Fruit fly (Drosophila melanogaster) whole organism, embryonic: Measurements from ENCODE around the gene Pi3K21B.

Experiments
- B-H1 ChIP-seq: fragments of 200-800 bp; sonication (Bioruptor generic); IDR thresholded peaks from 3 replicates; pipeline ENCODE4 v1.3.6; 2022; ENCODE audit warnings: missing biosample characterization, missing genetic modification characterization
- CG10274 ChIP-seq: fragments of 200-800 bp; sonication (Bioruptor generic); optimal IDR thresholded peaks from 3 replicates; lab custom pipeline; 2017; ENCODE audit warnings: missing biosample characterization, mild to moderate bottlenecking, missing genetic modification characterization
- CG10654 ChIP-seq: fragments of 200-800 bp; sonication (Bioruptor generic); optimal IDR thresholded peaks from 2 replicates; lab custom pipeline; 2016; ENCODE audit warnings: missing biosample characterization, missing genetic modification characterization
- CG11398 ChIP-seq: fragments of 200-800 bp; sonication (Bioruptor generic); optimal IDR thresholded peaks from 2 replicates; lab custom pipeline; 2016; ENCODE audit warnings: missing biosample characterization, missing genetic modification characterization
- CG12071 ChIP-seq: fragments of 200-800 bp; sonication (Bioruptor generic); optimal IDR thresholded peaks from 3 replicates; lab custom pipeline; 2018; ENCODE audit warnings: missing biosample characterization, mild to moderate bottlenecking, missing genetic modification characterization
- CG13287 ChIP-seq: fragments of 200-800 bp; sonication (Bioruptor generic); IDR thresholded peaks from 2 replicates; pipeline ENCODE4 v1.3.6; 2022; ENCODE audit warnings: missing biosample characterization, missing genetic modification characterization; ENCODE audit not compliant: partially characterized antibody
- CG13296 ChIP-seq: fragments of 200-800 bp; sonication (Bioruptor generic); optimal IDR thresholded peaks from 3 replicates; lab custom pipeline; 2018; ENCODE audit warnings: missing biosample characterization, mild to moderate bottlenecking, missing genetic modification characterization
- CG15479 ChIP-seq: fragments of 200-800 bp; sonication (Bioruptor generic); optimal IDR thresholded peaks from 3 replicates; lab custom pipeline; 2019; ENCODE audit warnings: missing biosample characterization, mild to moderate bottlenecking, missing genetic modification characterization, moderate library complexity
- CG17829 ChIP-seq: fragments of 200-800 bp; optimal IDR thresholded peaks from 2 replicates; lab custom pipeline; 2019; ENCODE audit warnings: missing biosample characterization, mild to moderate bottlenecking, missing genetic modification characterization, moderate library complexity
- CG18599 ChIP-seq: fragments of 200-800 bp; sonication (Bioruptor generic); optimal IDR thresholded peaks from 3 replicates; lab custom pipeline; 2017; ENCODE audit warnings: missing biosample characterization, missing genetic modification characterization, mild to moderate bottlenecking, moderate library complexity, missing genetic modification reagents
- CG2199 ChIP-seq: fragments of 200-800 bp; sonication (Bioruptor generic); IDR thresholded peaks from 3 replicates; pipeline ENCODE4 v1.3.6; 2022; ENCODE audit warnings: missing biosample characterization, missing genetic modification characterization
- CG30431 ChIP-seq: fragments of 200-800 bp; sonication (Bioruptor generic); optimal IDR thresholded peaks from 2 replicates; lab custom pipeline; 2017; ENCODE audit warnings: missing biosample characterization, missing genetic modification characterization
- CG32767 ChIP-seq: fragments of 200-800 bp; sonication (Bioruptor generic); IDR thresholded peaks from 2 replicates; pipeline ENCODE4 v1.3.6; 2022; ENCODE audit warnings: missing biosample characterization, missing genetic modification characterization
- CG34376 ChIP-seq: fragments of 200-800 bp; sonication (Bioruptor generic); optimal IDR thresholded peaks from 2 replicates; lab custom pipeline; 2018; ENCODE audit warnings: missing biosample characterization, mild to moderate bottlenecking, missing genetic modification characterization
- CG3838 ChIP-seq: fragments of 200-800 bp; sonication (Bioruptor generic); optimal IDR thresholded peaks from 3 replicates; lab custom pipeline; 2016; ENCODE audit warnings: missing biosample characterization, missing genetic modification characterization
- CG5180 ChIP-seq: fragments of 200-800 bp; sonication (Bioruptor generic); optimal IDR thresholded peaks from 3 replicates; lab custom pipeline; 2017; ENCODE audit warnings: missing biosample characterization, missing genetic modification characterization, mild to moderate bottlenecking, moderate library complexity, missing genetic modification reagents
- CG6254 ChIP-seq: fragments of 200-800 bp; sonication (Bioruptor generic); optimal IDR thresholded peaks from 3 replicates; lab custom pipeline; 2017; ENCODE audit warnings: mild to moderate bottlenecking, missing biosample characterization, missing genetic modification reagents, missing genetic modification characterization
- CG8359 ChIP-seq: fragments of 200-800 bp; sonication (Bioruptor generic); optimal IDR thresholded peaks from 2 replicates; lab custom pipeline; 2017; ENCODE audit warnings: missing biosample characterization, mild to moderate bottlenecking, missing genetic modification characterization, borderline replicate concordance
- CoRest ChIP-seq: fragments of 200-800 bp; sonication (Bioruptor generic); optimal IDR thresholded peaks from 3 replicates; lab custom pipeline; 2018; ENCODE audit warnings: missing biosample characterization, mild to moderate bottlenecking, missing genetic modification characterization, moderate library complexity
- Dip2 ChIP-seq: fragments of 200-800 bp; sonication (Bioruptor generic); IDR thresholded peaks from 2 replicates; pipeline ENCODE4 v1.3.6; 2022; ENCODE audit warnings: missing biosample characterization, missing genetic modification characterization
- Ets65A ChIP-seq: fragments of 200-800 bp; sonication (Bioruptor generic); peaks from one replicate; lab custom pipeline; 2016; ENCODE audit warnings: missing biosample characterization, missing genetic modification characterization
- GATAe ChIP-seq: fragments of 200-800 bp; sonication (Bioruptor generic); conservative IDR thresholded peaks from 2 replicates; pipeline ENCODE4 v1.3.6; 2022; ENCODE audit warnings: missing biosample characterization, missing genetic modification characterization
- Hey ChIP-seq: fragments of 200-800 bp; sonication (Bioruptor generic); optimal IDR thresholded peaks from 3 replicates; lab custom pipeline; 2018; ENCODE audit warnings: missing biosample characterization, mild to moderate bottlenecking, missing genetic modification characterization
- MBD-R2 ChIP-seq: fragments of 200-800 bp; sonication (Bioruptor generic); IDR thresholded peaks from 2 replicates; pipeline ENCODE4 v1.3.6; 2022; ENCODE audit warnings: missing biosample characterization, missing genetic modification characterization
- Nf-YA ChIP-seq: fragments of 200-800 bp; sonication (Bioruptor generic); IDR thresholded peaks from 2 replicates; pipeline ENCODE4 v1.3.6; 2022; ENCODE audit warnings: missing biosample characterization, missing genetic modification characterization
- Oli ChIP-seq: fragments of 200-800 bp; sonication (Bioruptor generic); optimal IDR thresholded peaks from 2 replicates; lab custom pipeline; 2018; ENCODE audit warnings: missing biosample characterization, mild to moderate bottlenecking, missing genetic modification characterization, moderate library complexity
- ase ChIP-seq: fragments of 200-800 bp; sonication (Bioruptor generic); IDR thresholded peaks from 3 replicates; pipeline ENCODE4 v1.3.6; 2022; ENCODE audit warnings: missing biosample characterization, missing genetic modification characterization
- caup ChIP-seq: fragments of 200-800 bp; sonication (Bioruptor generic); optimal IDR thresholded peaks from 3 replicates; lab custom pipeline; 2017; ENCODE audit warnings: missing biosample characterization, mild to moderate bottlenecking, missing genetic modification characterization, moderate library complexity; ENCODE audit not compliant: severe bottlenecking
- da ChIP-seq: fragments of 200-800 bp; sonication (Bioruptor generic); optimal IDR thresholded peaks from 2 replicates; lab custom pipeline; 2016; ENCODE audit warnings: missing biosample characterization, missing genetic modification characterization
- gem ChIP-seq: fragments of 200-800 bp; sonication (Bioruptor generic); optimal IDR thresholded peaks from 2 replicates; lab custom pipeline; 2019; ENCODE audit warnings: missing biosample characterization, mild to moderate bottlenecking, missing genetic modification characterization, moderate library complexity
- jing ChIP-seq: fragments of 200-800 bp; sonication (Bioruptor generic); optimal IDR thresholded peaks from 2 replicates; lab custom pipeline; 2018; ENCODE audit warnings: missing biosample characterization, mild to moderate bottlenecking, missing genetic modification characterization
- kah ChIP-seq: fragments of 200-800 bp; sonication (Bioruptor generic); optimal IDR thresholded peaks from 2 replicates; lab custom pipeline; 2018; ENCODE audit warnings: missing biosample characterization, mild to moderate bottlenecking, missing genetic modification characterization
- lab ChIP-seq: fragments of 200-800 bp; sonication (Bioruptor generic); optimal IDR thresholded peaks from 3 replicates; lab custom pipeline; 2017; ENCODE audit warnings: missing biosample characterization, missing genetic modification characterization, mild to moderate bottlenecking, moderate library complexity, missing genetic modification reagents
- pzg ChIP-seq: fragments of 200-800 bp; sonication (Bioruptor generic); optimal IDR thresholded peaks from 3 replicates; lab custom pipeline; 2018; ENCODE audit warnings: missing biosample characterization, mild to moderate bottlenecking, missing genetic modification characterization, moderate library complexity
- sisA ChIP-seq: fragments of 200-800 bp; sonication (Bioruptor generic); IDR thresholded peaks from 2 replicates; pipeline ENCODE4 v1.3.6; 2022; ENCODE audit warnings: missing biosample characterization, missing genetic modification characterization
- trem ChIP-seq: fragments of 200-800 bp; optimal IDR thresholded peaks from 3 replicates; lab custom pipeline; 2019; ENCODE audit warnings: missing biosample characterization, mild to moderate bottlenecking, missing genetic modification characterization, moderate library complexity
- twi ChIP-seq: fragments of 200-800 bp; optimal IDR thresholded peaks from 2 replicates; lab custom pipeline; 2019; ENCODE audit warnings: missing biosample characterization, mild to moderate bottlenecking, missing genetic modification characterization, moderate library complexity

Pi3K21B gene

DNA sequence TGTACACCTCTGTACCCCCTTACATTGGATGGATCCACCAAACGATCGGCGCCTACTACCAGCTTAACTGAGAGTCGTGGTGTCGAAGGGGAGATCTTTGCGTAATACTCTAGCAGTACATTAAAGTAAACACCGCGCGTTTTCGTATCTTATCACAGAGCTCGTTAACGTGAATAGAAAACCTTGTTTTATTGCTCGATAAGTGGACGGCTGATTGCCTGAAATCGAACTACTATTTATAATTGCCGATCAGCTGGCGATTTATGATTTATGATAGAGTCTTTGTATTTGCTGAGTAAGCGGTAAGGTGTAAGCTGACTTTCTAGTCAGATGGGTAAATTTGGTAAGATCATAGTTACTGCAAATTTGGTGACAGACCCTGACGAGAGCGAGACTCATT lies 25.2 kb downstream of the Pi3K21B start (continued):
- no peak for TF ChIP-seq kah
- no peak for TF ChIP-seq B-H1 (GFP tag; lab: Robert Waterston, UW)
- no peak for TF ChIP-seq CG3838 (GFP tag; lab: Kevin White, UChicago)
- TF ChIP-seq jing (GFP tag; lab: Kevin White, UChicago) = no peak
- peak; percentile 24 for TF ChIP-seq CG13296 (GFP tag; lab: Kevin White, UChicago)
- peak; percentile 14 for TF ChIP-seq CG5180 (GFP tag; lab: Kevin White, UChicago)
- peak; percentile 55 for TF ChIP-seq GATAe
- no peak for TF ChIP-seq twi
- peak; percentile 60 for TF ChIP-seq CG34376 (GFP tag; lab: Kevin White, UChicago)
- TF ChIP-seq Hey (tag; lab: Kevin White, UChicago) = peak; percentile 94
- TF ChIP-seq CG30431 (GFP tag; lab: Kevin White, UChicago) = no peak
- TF ChIP-seq Dip2 (GFP tag; lab: Robert Waterston, UW) = no peak
- no peak for TF ChIP-seq ase (GFP tag; lab: Robert Waterston, UW)
- TF ChIP-seq gem (tag; lab: Kevin White, UChicago) = no peak
- peak; percentile 4 for TF ChIP-seq caup (GFP tag; lab: Kevin White, UChicago)
- no peak for TF ChIP-seq CoRest
- peak; percentile 29 for TF ChIP-seq CG6254 (GFP tag; lab: Kevin White, UChicago)
- TF ChIP-seq CG18599 (GFP tag; lab: Kevin White, UChicago) = peak; percentile 39
- TF ChIP-seq pzg (GFP tag; lab: Kevin White, UChicago) = no peak
- TF ChIP-seq CG10274 = no peak
- TF ChIP-seq CG10654 (GFP tag; lab: Kevin White, UChicago) = no peak
- TF ChIP-seq CG11398 (GFP tag; lab: Kevin White, UChicago) = no peak
- TF ChIP-seq sisA (GFP tag; lab: Robert Waterston, UW) = no peak
- TF ChIP-seq CG12071 (GFP tag; lab: Kevin White, UChicago) = peak; percentile 46
- TF ChIP-seq lab (GFP tag; lab: Kevin White, UChicago) = peak; percentile 28

DNA sequence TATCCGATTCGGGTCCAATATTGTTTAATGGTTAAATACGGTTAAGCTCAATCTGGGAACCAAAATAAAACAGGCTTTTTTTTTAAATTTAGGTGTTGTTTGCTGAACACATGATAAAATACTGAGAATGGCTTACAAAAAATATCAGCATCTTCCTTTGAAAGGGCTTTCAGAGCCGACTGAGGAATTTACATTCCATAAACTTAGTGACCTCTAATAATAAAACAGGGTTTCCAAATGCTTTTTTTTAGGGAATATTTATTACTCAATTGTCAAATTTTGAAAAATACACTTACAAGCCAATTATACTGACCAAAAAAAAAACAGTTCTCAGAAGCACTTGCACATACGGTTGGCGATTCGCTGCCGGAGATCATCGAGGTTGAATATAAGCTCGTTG lies 32.0 kb downstream of the Pi3K21B start, which contains the start of gene CG43755:
CG43755 (minus strand) TSS at position 101 of the 400 bp plus-strand sequence.
- TF ChIP-seq CG17829 (tag; lab: Kevin White, UChicago) = peak; percentile 28
- TF ChIP-seq CG32767 (GFP tag; lab: Robert Waterston, UW) = no peak
- TF ChIP-seq, all 482 proteins: peak for 1

DNA sequence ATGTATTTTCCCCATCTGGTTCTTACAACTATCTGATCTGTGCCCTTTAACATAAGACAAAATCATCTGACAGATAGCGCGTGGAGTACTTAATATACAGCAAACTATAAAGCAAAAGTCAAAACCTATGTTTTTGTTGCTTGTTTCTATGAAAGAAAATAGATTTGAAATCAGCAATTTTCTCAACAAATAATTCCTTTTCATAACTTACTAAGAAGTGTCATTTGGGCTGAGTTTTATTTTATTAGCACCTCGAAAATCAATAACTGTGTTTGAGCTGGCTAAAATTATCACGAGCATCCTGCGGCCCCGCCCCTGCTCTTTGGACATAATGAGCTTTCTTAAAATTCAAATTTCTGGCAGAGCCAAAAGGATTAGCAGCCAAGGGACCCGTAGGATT lies 34.6 kb downstream of the Pi3K21B start, which contains the start of gene CG31921:
CG31921 (minus strand) TSS at position 101 of the 400 bp plus-strand sequence.
- TF ChIP-seq Oli (tag; lab: Kevin White, UChicago) (no peak), trem (tag; lab: Kevin White, UChicago) (no peak), Ets65A (GFP tag; lab: Kevin White, UChicago) (no peak), CG13287 (GFP tag; lab: Robert Waterston, UW) (no peak)
- TF ChIP-seq, all 482 proteins: peak for 0

DNA sequence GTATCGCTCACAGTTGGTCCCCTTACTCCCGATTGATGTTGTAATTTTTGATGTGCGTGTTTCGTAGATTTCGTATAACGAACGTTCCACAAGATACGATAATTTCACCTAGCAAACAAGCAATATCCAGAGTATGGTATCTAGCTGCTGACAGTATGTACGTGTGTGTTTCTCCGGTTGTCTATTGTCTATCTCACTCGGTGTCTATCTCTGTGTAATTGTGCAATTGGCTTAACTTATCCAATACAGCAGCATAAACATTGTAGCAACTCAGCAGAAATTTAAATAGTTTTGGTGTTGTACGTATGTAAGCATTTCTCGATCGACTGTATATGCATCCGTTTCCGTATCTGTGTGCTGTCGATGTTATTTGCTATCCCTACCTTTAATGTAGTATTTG lies 49.1 kb downstream of the Pi3K21B start:
- TF ChIP-seq da (GFP tag; lab: Kevin White, UChicago) = no peak
- TF ChIP-seq MBD-R2 (GFP tag; lab: Robert Waterston, UW) = 0 out of 2 replicates have a peak, but pooled peaks have one; percentile 21
- no peak for TF ChIP-seq CG8359 (GFP tag; lab: Kevin White, UChicago)
- peak; percentile 51 for TF ChIP-seq CG15479 (GFP tag; lab: Kevin White, UChicago)
- TF ChIP-seq CG2199 (GFP tag; lab: Robert Waterston, UW) = 0 out of 3 replicates have a peak, but pooled peaks have one; percentile 67
- TF ChIP-seq Nf-YA = no peak
